Worm (Caenorhabditis elegans) whole organism, young adult: ENCODE data around the gene Y7A9D.1.
"Not testable (repeated sequence)": the region's sequence is repeated elsewhere in the genome, so short reads cannot be mapped to it uniquely, and the experiment has no call there.

Experiments
- F22D6.2 ChIP-seq: sonication (generic microtip); optimal IDR thresholded peaks from 2 replicates; lab custom pipeline; 2016; ENCODE audit warnings: mild to moderate bottlenecking, missing genetic modification characterization, missing compliant biosample characterization
- ceh-100 ChIP-seq: fragments of 200-800 bp; sonication (Bioruptor generic); IDR thresholded peaks from 2 replicates; pipeline ENCODE4 v1.3.6; 2022; ENCODE audit warnings: missing genetic modification reagents, missing genetic modification characterization, missing compliant biosample characterization
- ceh-79 ChIP-seq: sonication (generic microtip); optimal IDR thresholded peaks from 2 replicates; lab custom pipeline; 2017; ENCODE audit warnings: mild to moderate bottlenecking, missing genetic modification characterization, missing compliant biosample characterization
- efl-1 ChIP-seq: fragments of 150-350 bp; optimal IDR thresholded peaks from 2 replicates; lab custom pipeline; 2014; ENCODE audit warnings: missing biosample characterization, missing genetic modification reagents, missing genetic modification characterization
- ets-4 ChIP-seq: fragments of 200-800 bp; sonication (Bioruptor generic); optimal IDR thresholded peaks from 2 replicates; lab custom pipeline; 2018; ENCODE audit warnings: mild to moderate bottlenecking, missing genetic modification characterization, missing compliant biosample characterization
- hrde-1 ChIP-seq: sonication (generic microtip); optimal IDR thresholded peaks from 2 replicates; lab custom pipeline; 2016; ENCODE audit warnings: missing genetic modification characterization, mild to moderate bottlenecking, missing compliant biosample characterization, moderate library complexity, missing genotype, missing genetic modification reagents, borderline replicate concordance
- madf-6 ChIP-seq: fragments of 200-800 bp; sonication (Bioruptor generic); IDR thresholded peaks from 2 replicates; pipeline ENCODE4 v1.3.6; 2022; ENCODE audit warnings: missing genetic modification reagents, missing genetic modification characterization, missing compliant biosample characterization
- nhr-27 ChIP-seq: fragments of 200-800 bp; sonication (Bioruptor generic); optimal IDR thresholded peaks from 2 replicates; lab custom pipeline; 2018; ENCODE audit warnings: mild to moderate bottlenecking, missing genetic modification characterization, moderate library complexity, missing compliant biosample characterization
- pha-4 ChIP-seq: fragments of 150-350 bp; sonication (generic microtip); optimal IDR thresholded peaks from 2 replicates; lab custom pipeline; 2014; ENCODE audit warnings: missing biosample characterization, missing genetic modification reagents, missing genetic modification characterization
- snpc-4 ChIP-seq, 5 experiments: fragments of 150-350 bp in 1 of 5; sonication (generic microtip) in 4 of 5; optimal IDR thresholded peaks; 2 replicates each; lab custom pipeline; 2014 to 2018; ENCODE audit warnings: missing genetic modification characterization in 5 of 5, missing biosample characterization in 3 of 5, antibody characterized with exemption in 2 of 5, mild to moderate bottlenecking in 2 of 5, missing compliant biosample characterization in 2 of 5, missing genotype in 2 of 5, moderate library complexity in 2 of 5, missing genetic modification reagents in 1 of 5
- somi-1 ChIP-seq: fragments of 200-800 bp; sonication (Bioruptor generic); optimal IDR thresholded peaks from 2 replicates; lab custom pipeline; 2018; ENCODE audit warnings: mild to moderate bottlenecking, missing genetic modification characterization, missing compliant biosample characterization
- tlf-1 ChIP-seq: fragments of 200-800 bp; sonication (Bioruptor generic); optimal IDR thresholded peaks from 2 replicates; lab custom pipeline; 2018; ENCODE audit warnings: mild to moderate bottlenecking, missing genetic modification characterization, missing compliant biosample characterization
- unc-62 ChIP-seq: fragments of 150-350 bp; optimal IDR thresholded peaks from 2 replicates; lab custom pipeline; 2014; ENCODE audit warnings: missing biosample characterization, missing genetic modification reagents, missing genetic modification characterization

DNA sequence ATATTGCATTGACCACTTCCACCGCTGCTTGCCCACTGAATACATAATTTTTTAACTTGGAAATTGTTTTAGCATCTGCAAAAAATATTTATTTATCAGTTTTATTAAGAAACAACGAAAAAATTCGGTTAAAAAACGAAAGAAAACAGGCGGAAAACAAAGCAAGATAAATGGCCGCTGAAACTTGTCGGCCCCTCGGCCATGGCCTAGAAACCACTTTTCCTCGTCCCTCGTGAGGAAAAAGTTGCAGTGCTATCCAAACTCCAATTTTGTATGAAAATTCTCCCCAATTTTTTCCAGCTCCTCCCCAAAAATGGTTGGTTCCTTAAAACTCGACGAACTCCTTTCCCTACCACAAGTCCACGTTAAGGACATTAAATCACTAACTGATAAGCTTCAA, 42.3 kb upstream of the Y7A9D.1 start, which contains the start of gene Y10G11A.1:
- TF ChIP-seq hrde-1 (tag; lab: Kevin White, UChicago); F22D6.2 (tag; lab: Kevin White, UChicago); pha-4 (tag; lab: Kevin White, UChicago); efl-1 (GFP tag; lab: Kevin White, UChicago); ceh-100 (GFP tag; lab: Robert Waterston, UW); somi-1; snpc-4 (GFP tag; optimal IDR thresholded peaks at IDR 0.05; lab: Kevin White, UChicago); snpc-4 (tag; optimal IDR thresholded peaks at IDR 0.05; lab: Kevin White, UChicago); unc-62 (GFP tag; lab: Kevin White, UChicago); madf-6 (GFP tag; lab: Robert Waterston, UW); ceh-79 (tag; lab: Kevin White, UChicago); ets-4 (GFP tag; lab: Kevin White, UChicago); nhr-27 (tag; lab: Kevin White, UChicago); tlf-1: not testable (repeated sequence)
